Worm (Caenorhabditis elegans): Measurements from ENCODE around the gene C41C4.9.

ce11 chrII:8117426-8117825, 10.0 kb downstream of the C41C4.9 start:
- TF ChIP-seq madf-2 (tag; optimal IDR thresholded peaks at IDR 0.05): no peak
- no peak for TF ChIP-seq fkh-10 (GFP tag; optimal IDR thresholded peaks at IDR 0.05)
